Fruit fly (Drosophila melanogaster) whole organism: ENCODE data around the gene NK7.1.

Experiments
- Dll ChIP-seq: fragments of >200 bp; optimal IDR thresholded peaks from 2 replicates; lab custom pipeline; 2017
- pan ChIP-seq: fragments of >200 bp; optimal IDR thresholded peaks from 2 replicates; lab custom pipeline; 2017
- usp ChIP-seq: fragments of >200 bp; optimal IDR thresholded peaks from 2 replicates; lab custom pipeline; 2017; ENCODE audit warnings: missing biosample characterization, missing genetic modification characterization, mixed read lengths

DNA sequence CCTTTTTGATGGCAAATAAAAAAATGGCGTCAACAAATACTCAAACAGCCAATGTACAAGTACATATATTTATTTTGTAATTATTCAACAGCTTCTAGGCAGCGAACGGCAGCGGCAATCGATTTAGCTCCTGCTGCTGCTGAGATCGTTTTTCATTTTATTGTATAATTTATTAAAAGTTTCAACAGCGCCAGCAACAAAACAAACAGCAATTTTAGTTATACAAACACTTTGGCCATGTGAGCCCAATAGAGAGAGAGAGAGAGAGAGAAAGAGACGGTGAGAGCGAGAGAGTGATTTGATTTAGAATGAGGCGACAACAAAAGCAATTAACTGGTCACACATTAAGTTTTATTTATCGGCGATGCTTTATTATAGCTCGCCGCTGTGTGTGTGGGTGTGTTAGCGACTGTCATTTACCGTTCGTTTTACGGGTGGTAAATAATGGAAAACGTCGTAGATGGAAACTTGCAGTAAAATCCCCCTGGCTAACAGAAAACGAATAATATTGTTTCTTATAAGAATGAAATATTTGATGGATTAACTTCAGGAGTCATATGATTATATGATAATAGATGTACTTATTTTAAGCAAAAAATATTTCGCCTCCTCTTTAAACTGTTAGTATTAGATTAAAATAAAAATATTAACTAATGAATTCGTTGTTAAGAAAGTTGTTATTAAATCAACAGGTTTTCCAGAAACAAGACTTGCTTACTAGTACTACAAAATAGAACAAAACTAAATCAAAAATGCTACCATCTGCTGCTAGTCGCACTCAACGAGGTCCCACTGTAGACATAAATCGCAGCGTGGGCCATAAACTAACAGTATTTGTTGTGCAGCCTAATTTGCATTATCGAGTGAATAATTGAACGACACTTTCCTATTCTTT, 87.4 kb downstream of the NK7.1 start:
- TF ChIP-seq pan (lab: Kevin White, UChicago) (no peak), Dll (no peak), usp (GFP tag; lab: Kevin White, UChicago) (no peak)
